Fruit fly (Drosophila melanogaster) whole organism, embryonic: Measurements from ENCODE around the gene tok.

Experiments
- Blimp-1 ChIP-seq: fragments of 200-800 bp; sonication (Bioruptor generic); optimal IDR thresholded peaks from 3 replicates; lab custom pipeline; 2018; ENCODE audit warnings: missing biosample characterization, missing genetic modification characterization, mild to moderate bottlenecking, moderate library complexity, missing genetic modification reagents
- CG11456 ChIP-seq: fragments of 200-800 bp; sonication (Bioruptor generic); IDR thresholded peaks from 3 replicates; pipeline ENCODE4 v1.3.6; 2022; ENCODE audit warnings: missing biosample characterization, missing genetic modification characterization
- CG11504 ChIP-seq: fragments of 200-800 bp; sonication (Bioruptor generic); optimal IDR thresholded peaks from 3 replicates; lab custom pipeline; 2019; ENCODE audit warnings: missing biosample characterization, mild to moderate bottlenecking, missing genetic modification characterization, moderate library complexity
- CG12299 ChIP-seq: fragments of 200-800 bp; sonication (Bioruptor generic); optimal IDR thresholded peaks from 2 replicates; lab custom pipeline; 2018; ENCODE audit warnings: missing biosample characterization, mild to moderate bottlenecking, missing genetic modification characterization
- CG12744 ChIP-seq: fragments of 200-800 bp; sonication (Bioruptor generic); optimal IDR thresholded peaks from 2 replicates; lab custom pipeline; 2016; ENCODE audit warnings: missing biosample characterization, missing genetic modification characterization
- CG15479 ChIP-seq: fragments of 200-800 bp; sonication (Bioruptor generic); optimal IDR thresholded peaks from 3 replicates; lab custom pipeline; 2019; ENCODE audit warnings: missing biosample characterization, mild to moderate bottlenecking, missing genetic modification characterization, moderate library complexity
- CG1647 ChIP-seq: fragments of 200-800 bp; sonication (Bioruptor generic); optimal IDR thresholded peaks from 3 replicates; lab custom pipeline; 2016; ENCODE audit warnings: missing biosample characterization, missing genetic modification characterization
- CG17186 ChIP-seq: fragments of 200-800 bp; sonication (Bioruptor generic); optimal IDR thresholded peaks from 3 replicates; lab custom pipeline; 2017; ENCODE audit warnings: missing biosample characterization, missing genetic modification reagents, missing genetic modification characterization
- CG2116 ChIP-seq: fragments of 200-800 bp; sonication (Bioruptor generic); optimal IDR thresholded peaks from 3 replicates; lab custom pipeline; 2018; ENCODE audit warnings: missing biosample characterization, mild to moderate bottlenecking, missing genetic modification characterization
- CG2120 ChIP-seq: fragments of 200-800 bp; sonication (Bioruptor generic); optimal IDR thresholded peaks from 3 replicates; lab custom pipeline; 2016; ENCODE audit warnings: missing biosample characterization, missing genetic modification characterization
- CG2129 ChIP-seq: fragments of 200-800 bp; sonication (Bioruptor generic); IDR thresholded peaks from 2 replicates; pipeline ENCODE4 v1.3.6; 2022; ENCODE audit warnings: missing biosample characterization, missing genetic modification characterization; ENCODE audit not compliant: partially characterized antibody
- CG31441 ChIP-seq: fragments of 200-800 bp; sonication (Bioruptor generic); IDR thresholded peaks from 2 replicates; pipeline ENCODE4 v1.3.6; 2022; ENCODE audit warnings: missing biosample characterization, missing genetic modification characterization
- CG34224 ChIP-seq: fragments of 200-800 bp; sonication (Bioruptor generic); IDR thresholded peaks from 3 replicates; pipeline ENCODE4 v1.3.6; 2022; ENCODE audit warnings: missing biosample characterization, missing genetic modification characterization; ENCODE audit not compliant: partially characterized antibody
- CG4282 ChIP-seq: fragments of 200-800 bp; sonication (Bioruptor generic); optimal IDR thresholded peaks from 2 replicates; lab custom pipeline; 2016; ENCODE audit warnings: missing biosample characterization, missing genetic modification characterization
- CG7963 ChIP-seq: fragments of 200-800 bp; sonication (Bioruptor generic); IDR thresholded peaks from 3 replicates; pipeline ENCODE4 v1.3.6; 2022; ENCODE audit warnings: missing biosample characterization, missing genetic modification characterization; ENCODE audit not compliant: partially characterized antibody
- CG8089 ChIP-seq: fragments of 200-800 bp; sonication (Bioruptor generic); optimal IDR thresholded peaks from 3 replicates; lab custom pipeline; 2016; ENCODE audit warnings: missing biosample characterization, missing genetic modification characterization
- D ChIP-seq, 2 experiments: fragments of 200-800 bp in 1 of 2; fragments of >200 bp in 1 of 2; sonication (Bioruptor generic) in 1 of 2; optimal IDR thresholded peaks; 2 replicates in 1 of 2; 3 replicates in 1 of 2; lab custom pipeline; 2017; ENCODE audit warnings: mild to moderate bottlenecking in 1 of 2, missing biosample characterization in 1 of 2, missing genetic modification characterization in 1 of 2, missing genetic modification reagents in 1 of 2
- Drgx ChIP-seq: fragments of 200-800 bp; sonication (Bioruptor generic); IDR thresholded peaks from 2 replicates; pipeline ENCODE4 v1.3.6; 2022; ENCODE audit warnings: missing biosample characterization, missing genetic modification characterization
- GATAe ChIP-seq: fragments of 200-800 bp; sonication (Bioruptor generic); conservative IDR thresholded peaks from 2 replicates; pipeline ENCODE4 v1.3.6; 2022; ENCODE audit warnings: missing biosample characterization, missing genetic modification characterization
- HLH54F ChIP-seq: fragments of 200-800 bp; sonication (Bioruptor generic); optimal IDR thresholded peaks from 3 replicates; lab custom pipeline; 2016; ENCODE audit warnings: missing biosample characterization, missing genetic modification characterization
- Hr3 ChIP-seq: fragments of 200-800 bp; sonication (Bioruptor generic); optimal IDR thresholded peaks from 3 replicates; lab custom pipeline; 2016; ENCODE audit warnings: missing biosample characterization, missing genetic modification characterization
- Nf-YC ChIP-seq: fragments of 200-800 bp; optimal IDR thresholded peaks from 3 replicates; lab custom pipeline; 2019; ENCODE audit warnings: missing biosample characterization, mild to moderate bottlenecking, missing genetic modification characterization, moderate library complexity
- Optix ChIP-seq: fragments of 200-800 bp; sonication (Bioruptor generic); IDR thresholded peaks from 3 replicates; pipeline ENCODE4 v1.3.6; 2022; ENCODE audit warnings: missing biosample characterization, missing genetic modification characterization
- Six4 ChIP-seq: fragments of 200-800 bp; sonication (Bioruptor generic); optimal IDR thresholded peaks from 2 replicates; lab custom pipeline; 2016; ENCODE audit warnings: missing biosample characterization, missing genetic modification characterization
- Sox100B ChIP-seq: fragments of 200-800 bp; sonication (Bioruptor generic); optimal IDR thresholded peaks from 3 replicates; lab custom pipeline; 2018; ENCODE audit warnings: missing biosample characterization, mild to moderate bottlenecking, missing genetic modification characterization
- ap ChIP-seq: fragments of 200-800 bp; sonication (Bioruptor generic); IDR thresholded peaks from 2 replicates; pipeline ENCODE4 v1.3.6; 2022; ENCODE audit warnings: missing biosample characterization, missing genetic modification characterization
- cad ChIP-seq: fragments of >200 bp; optimal IDR thresholded peaks from 2 replicates; lab custom pipeline; 2017; ENCODE audit warnings: missing biosample characterization, missing genetic modification characterization
- chinmo ChIP-seq: fragments of 200-800 bp; sonication (Bioruptor generic); IDR thresholded peaks from 4 replicates; pipeline ENCODE4 v1.3.6; 2022; ENCODE audit warnings: missing biosample characterization, missing genetic modification characterization; ENCODE audit not compliant: partially characterized antibody
- klu ChIP-seq: fragments of 200-800 bp; sonication (Bioruptor generic); IDR thresholded peaks from 2 replicates; pipeline ENCODE4 v1.3.6; 2022; ENCODE audit warnings: missing biosample characterization, missing genetic modification characterization
- lmd ChIP-seq: fragments of 200-800 bp; sonication (Bioruptor generic); IDR thresholded peaks from 2 replicates; pipeline ENCODE4 v1.3.6; 2022; ENCODE audit warnings: missing biosample characterization, missing genetic modification characterization
- repo ChIP-seq: fragments of 200-800 bp; sonication (Bioruptor generic); optimal IDR thresholded peaks from 2 replicates; lab custom pipeline; 2016; ENCODE audit warnings: missing biosample characterization, missing genetic modification characterization
- stwl ChIP-seq: fragments of 200-800 bp; sonication (Bioruptor generic); optimal IDR thresholded peaks from 3 replicates; lab custom pipeline; 2018; ENCODE audit warnings: missing biosample characterization, mild to moderate bottlenecking, missing genetic modification characterization, moderate library complexity
- tap ChIP-seq: fragments of 200-800 bp; optimal IDR thresholded peaks from 3 replicates; lab custom pipeline; 2019; ENCODE audit warnings: missing biosample characterization, mild to moderate bottlenecking, missing genetic modification characterization, moderate library complexity
- tin ChIP-seq: fragments of 200-800 bp; sonication (Bioruptor generic); optimal IDR thresholded peaks from 3 replicates; lab custom pipeline; 2016; ENCODE audit warnings: missing biosample characterization, missing genetic modification characterization
- tll ChIP-seq, 2 experiments: fragments of 200-800 bp in 1 of 2; fragments of >200 bp in 1 of 2; sonication (Bioruptor generic) in 1 of 2; optimal IDR thresholded peaks; 2 replicates each; lab custom pipeline; 2017 to 2019; ENCODE audit warnings: missing biosample characterization in 2 of 2, missing genetic modification characterization in 2 of 2, mild to moderate bottlenecking in 1 of 2, moderate library complexity in 1 of 2
- tup ChIP-seq: fragments of 200-800 bp; sonication (Bioruptor generic); optimal IDR thresholded peaks from 2 replicates; lab custom pipeline; 2016; ENCODE audit warnings: missing biosample characterization, mild to moderate bottlenecking, missing genetic modification characterization, moderate library complexity
- twi ChIP-seq: fragments of 200-800 bp; optimal IDR thresholded peaks from 2 replicates; lab custom pipeline; 2019; ENCODE audit warnings: missing biosample characterization, mild to moderate bottlenecking, missing genetic modification characterization, moderate library complexity
- unc-4 ChIP-seq: fragments of 200-800 bp; sonication (Bioruptor generic); IDR thresholded peaks from 2 replicates; pipeline ENCODE4 v1.3.6; 2022; ENCODE audit warnings: missing biosample characterization, missing genetic modification characterization; ENCODE audit not compliant: partially characterized antibody
- wdn ChIP-seq: fragments of 200-800 bp; sonication (Bioruptor generic); IDR thresholded peaks from 2 replicates; pipeline ENCODE4 v1.3.6; 2022; ENCODE audit warnings: missing biosample characterization, missing genetic modification characterization
- z ChIP-seq: fragments of 200-800 bp; sonication (Bioruptor generic); IDR thresholded peaks from 3 replicates; pipeline ENCODE4 v1.3.6; 2022; ENCODE audit warnings: missing biosample characterization, missing genetic modification characterization
- zen ChIP-seq: fragments of 200-800 bp; sonication (Bioruptor generic); optimal IDR thresholded peaks from 3 replicates; lab custom pipeline; 2018; ENCODE audit warnings: missing biosample characterization, mild to moderate bottlenecking, missing genetic modification characterization, moderate library complexity
- zfh1 ChIP-seq: fragments of 200-800 bp; sonication (Bioruptor generic); IDR thresholded peaks from 3 replicates; pipeline ENCODE4 v1.3.6; 2022; ENCODE audit warnings: missing biosample characterization, missing genetic modification characterization

tok gene

DNA sequence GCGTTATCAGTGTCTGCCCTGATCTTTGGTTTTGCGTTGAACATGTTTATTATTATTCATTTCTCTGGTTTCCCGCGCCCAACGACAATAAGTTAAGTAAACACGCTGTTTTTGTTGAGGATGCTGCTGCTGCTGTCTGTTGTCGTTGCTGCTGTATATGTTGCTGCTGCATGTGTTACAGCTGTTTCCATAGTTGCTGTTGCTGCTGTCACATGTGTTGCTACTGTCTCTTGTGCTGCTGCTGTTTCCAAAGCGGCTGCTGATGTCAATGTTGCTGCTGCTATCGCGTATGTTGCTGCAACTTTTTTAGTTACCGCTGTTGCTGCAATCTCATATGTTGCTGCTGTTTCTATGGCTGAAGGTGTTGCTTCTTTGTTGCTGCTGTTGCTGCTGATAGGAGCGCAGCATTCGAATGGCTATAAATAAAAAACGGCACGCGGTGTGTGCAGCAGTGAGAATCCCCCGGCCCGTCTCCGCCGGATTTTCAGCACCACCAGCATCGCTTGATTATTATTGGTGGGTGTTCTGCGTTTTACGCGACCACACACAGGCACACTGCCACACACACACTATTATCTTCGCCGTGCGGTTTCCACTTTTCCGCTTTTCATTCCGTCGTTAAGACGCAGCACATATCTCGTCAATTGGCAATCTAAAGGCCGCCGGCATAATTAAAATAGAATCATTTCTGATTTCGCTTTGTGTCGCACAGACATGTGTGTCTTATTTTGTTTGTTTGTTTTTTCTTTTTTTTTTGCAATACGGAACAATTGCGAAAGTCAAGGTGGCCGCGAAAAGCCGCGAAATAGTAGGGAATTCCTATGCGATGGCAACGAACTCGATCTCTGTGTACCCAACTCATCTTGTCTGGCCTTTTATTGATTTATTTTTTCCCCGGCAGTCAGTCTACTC lies 1.2 kb downstream of the tok start (continued):
- TF ChIP-seq klu (GFP tag; lab: Robert Waterston, UW) (no peak), stwl (no peak), CG1647 (GFP tag; lab: Kevin White, UChicago) (no peak), CG11504 (tag; lab: Kevin White, UChicago) (peak; percentile 99), Drgx (GFP tag; lab: Robert Waterston, UW) (peak; percentile 41), twi (peak; percentile 91)

DNA sequence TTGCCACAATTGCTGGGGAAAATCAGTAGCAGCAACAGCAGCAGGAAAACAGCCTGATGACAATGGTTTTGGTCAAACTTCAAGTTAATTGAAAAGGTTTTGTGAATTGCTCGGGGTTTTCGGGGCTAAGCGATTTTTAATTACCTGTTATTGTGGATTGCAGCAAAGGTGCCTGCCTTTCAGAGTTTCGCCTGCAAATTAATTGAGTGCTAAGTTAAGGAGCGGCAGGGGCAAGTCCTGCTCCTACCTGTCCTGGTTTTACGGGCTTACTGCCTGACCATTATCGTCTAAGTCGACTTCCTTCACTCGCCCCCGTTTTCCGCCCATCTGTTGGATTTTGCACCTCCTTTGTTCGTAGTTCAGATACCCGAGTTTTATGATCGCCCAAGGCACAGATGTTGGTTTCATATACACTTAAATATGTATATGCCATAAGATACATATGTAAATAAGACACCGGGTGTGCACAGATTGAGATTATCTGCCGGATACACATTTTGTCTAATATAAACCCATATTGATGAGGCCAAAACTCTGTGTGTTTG lies 6.9 kb downstream of the tok start:
- no peak for TF ChIP-seq CG31441 (GFP tag; lab: Robert Waterston, UW)
- TF ChIP-seq CG34224: no peak
- TF ChIP-seq unc-4 (GFP tag; lab: Robert Waterston, UW): no peak
- TF ChIP-seq CG8089 (GFP tag; lab: Kevin White, UChicago): no peak
- no peak for TF ChIP-seq Six4 (GFP tag; lab: Kevin White, UChicago)
- TF ChIP-seq CG17186: no peak
- TF ChIP-seq CG7963: no peak
- TF ChIP-seq tll (GFP tag; optimal IDR thresholded peaks at IDR 0.05; lab: Kevin White, UChicago): peak in 1 of 2 experiments; percentile 72
- peak; percentile 84 for TF ChIP-seq cad
- TF ChIP-seq zfh1: no peak
- no peak for TF ChIP-seq tup (GFP tag; lab: Kevin White, UChicago)
- no peak for TF ChIP-seq HLH54F (GFP tag; lab: Kevin White, UChicago)
- TF ChIP-seq CG15479: peak; percentile 69
- no peak for TF ChIP-seq CG4282 (GFP tag; lab: Kevin White, UChicago)
- no peak for TF ChIP-seq GATAe (GFP tag; lab: Robert Waterston, UW)
- TF ChIP-seq Optix: no peak
- no peak for TF ChIP-seq CG2120 (GFP tag; lab: Kevin White, UChicago)
- no peak for TF ChIP-seq Nf-YC (tag; lab: Kevin White, UChicago)
- TF ChIP-seq lmd (GFP tag; lab: Robert Waterston, UW): no peak
- no peak for TF ChIP-seq Sox100B
- peak; percentile 89 for TF ChIP-seq zen
- peak; percentile 28 for TF ChIP-seq twi
- TF ChIP-seq wdn (GFP tag; lab: Robert Waterston, UW): no peak

DNA sequence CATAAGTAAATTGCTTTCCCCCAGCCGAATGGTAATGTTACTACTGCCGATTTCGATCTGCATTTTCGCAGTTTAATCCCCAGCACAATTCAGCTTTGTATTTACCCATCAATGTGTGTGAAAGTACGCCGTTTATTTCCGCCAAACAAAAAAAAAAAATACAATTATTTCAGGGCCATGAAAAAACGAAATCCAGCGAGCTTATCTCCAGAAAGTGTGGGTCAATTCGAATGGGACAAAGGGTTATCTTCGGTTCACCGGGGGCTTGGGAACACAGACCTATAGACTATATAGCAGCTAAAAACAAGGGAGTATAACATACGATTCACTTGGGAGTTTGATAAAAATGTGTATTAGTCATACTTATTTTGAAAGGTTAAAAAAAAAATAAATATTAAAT lies 7.5 kb downstream of the tok start:
- 0 out of 4 replicates have a peak, but pooled peaks have one; percentile 10 for TF ChIP-seq chinmo (GFP tag; lab: Robert Waterston, UW)
- TF ChIP-seq CG2116: no peak

DNA sequence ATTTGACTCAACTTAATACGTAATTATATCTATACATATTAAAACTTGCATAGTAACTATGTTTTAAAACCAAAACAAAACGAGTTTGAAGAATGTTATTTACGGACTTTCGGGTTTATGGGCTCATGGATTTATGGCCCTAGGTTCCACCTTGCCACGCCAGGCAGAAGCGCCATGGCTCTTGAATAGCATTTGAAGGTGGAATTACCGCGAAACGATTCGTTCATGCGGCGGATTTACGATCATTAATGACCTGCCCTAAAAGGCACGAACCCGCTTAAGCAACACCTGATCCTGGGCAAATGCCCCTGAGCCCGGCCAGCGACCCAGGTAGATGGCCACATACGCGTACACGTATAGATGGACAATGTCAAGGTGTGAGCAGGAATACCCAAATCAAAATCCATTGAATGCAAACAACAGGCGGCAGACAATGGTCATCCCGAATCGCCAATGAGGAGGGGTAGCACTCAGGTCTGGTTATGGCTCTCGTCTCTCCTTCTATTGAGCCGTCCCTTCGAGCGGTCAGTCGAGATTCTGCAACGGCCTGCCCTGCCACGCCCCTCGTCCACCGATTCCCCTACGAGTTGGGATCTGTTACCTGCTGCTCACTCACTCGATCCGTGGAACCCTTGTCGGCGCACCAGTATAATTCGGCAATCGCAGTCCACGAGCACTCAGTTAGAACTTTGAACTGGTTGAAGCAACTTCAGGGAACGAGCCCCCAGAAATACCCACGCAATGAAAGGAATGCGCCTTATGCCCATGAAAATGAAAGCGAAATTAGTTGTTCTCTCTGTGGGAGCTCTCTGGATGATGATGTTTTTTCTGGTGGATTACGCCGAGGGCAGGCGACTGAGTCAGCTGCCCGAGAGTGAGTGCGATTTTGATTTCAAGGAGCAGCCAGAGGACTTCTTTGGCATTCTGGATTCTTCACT lies 29.8 kb downstream of the tok start, which contains the start of gene tld:
Gene tld, plus strand, starts transcription at position 677 of the 938 bp plus-strand sequence.
- peak in 1 of 2 experiments; percentile 88 for TF ChIP-seq tll (GFP tag; optimal IDR thresholded peaks at IDR 0.05; lab: Kevin White, UChicago)
- TF ChIP-seq CG11456 (GFP tag; lab: Robert Waterston, UW): no peak
- TF ChIP-seq Blimp-1 (GFP tag; lab: Kevin White, UChicago): peak; percentile 45
- peak; percentile 54; the same call in 1 of the 3 replicates for TF ChIP-seq z (GFP tag; lab: Robert Waterston, UW)
- no peak for TF ChIP-seq CG2129
- TF ChIP-seq tin (GFP tag; lab: Kevin White, UChicago): no peak
- TF ChIP-seq tap (tag; lab: Kevin White, UChicago): no peak
- no peak for TF ChIP-seq ap
- TF ChIP-seq repo: no peak
- peak; percentile 78 for TF ChIP-seq D (optimal IDR thresholded peaks at IDR 0.05; lab: Kevin White, UChicago)
- no peak for TF ChIP-seq D (GFP tag; optimal IDR thresholded peaks at IDR 0.05; lab: Kevin White, UChicago)
- no peak for TF ChIP-seq Hr3 (GFP tag; lab: Kevin White, UChicago)
- peak; percentile 91 for TF ChIP-seq zen
- no peak for TF ChIP-seq CG12299 (tag; lab: Kevin White, UChicago)
- TF ChIP-seq cad: peak; percentile 98
- no peak for TF ChIP-seq CG12744 (GFP tag; lab: Kevin White, UChicago)
